Fruit fly (Drosophila melanogaster): Measurements from ENCODE around the gene CG2794.

DNA sequence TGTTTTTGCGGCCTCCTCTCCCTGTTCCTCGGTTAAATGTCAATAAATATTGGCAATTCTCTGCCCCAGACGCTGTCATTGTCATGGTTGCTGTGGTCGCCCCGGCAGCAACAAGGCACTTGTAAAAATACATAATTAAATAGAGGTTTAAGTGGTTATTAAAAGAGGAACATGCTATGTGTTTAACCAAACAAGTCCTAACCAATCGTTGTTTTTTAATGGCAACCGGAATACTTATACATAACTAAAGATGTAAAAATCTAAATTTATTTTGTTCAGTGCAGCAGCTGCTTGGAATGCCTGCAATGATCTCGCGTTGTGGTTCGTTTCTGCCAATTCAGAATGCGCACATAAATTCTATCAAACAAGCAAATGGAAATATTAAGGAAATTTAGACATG is 43.0 kb downstream of the CG2794 start:
- TF ChIP-seq CTCF (optimal IDR thresholded peaks at IDR 0.05) (no peak), CG8478 (optimal IDR thresholded peaks at IDR 0.05) (no peak)

All from S2 (cell line).